Worm (Caenorhabditis elegans) whole organism, L4 larva: ENCODE results near the gene xol-1.

Source experiments
- F26F4.8 ChIP-seq: fragments of 200-800 bp; sonication (Bioruptor generic); conservative IDR thresholded peaks from 2 replicates; pipeline ENCODE4 v1.3.6; 2022; ENCODE audit warnings: missing genetic modification characterization, missing compliant biosample characterization
- T20F7.1 ChIP-seq: fragments of 200-800 bp; sonication (Bioruptor generic); optimal IDR thresholded peaks from 2 replicates; lab custom pipeline; 2018; ENCODE audit warnings: mild to moderate bottlenecking, missing genetic modification characterization, missing compliant biosample characterization
- T26A8.4 ChIP-seq: fragments of 200-800 bp; sonication (Bioruptor generic); IDR thresholded peaks from 2 replicates; pipeline ENCODE4 v1.3.6; 2022; ENCODE audit warnings: missing genetic modification characterization, missing compliant biosample characterization
- Y5F2A.4 ChIP-seq: fragments of 200-800 bp; sonication (Bioruptor generic); optimal IDR thresholded peaks from 2 replicates; lab custom pipeline; 2018; ENCODE audit warnings: mild to moderate bottlenecking, missing genetic modification characterization, missing compliant biosample characterization
- ceh-20 ChIP-seq: fragments of 200-800 bp; sonication (Bioruptor generic); IDR thresholded peaks from 2 replicates; pipeline ENCODE4 v1.3.6; 2022; ENCODE audit warnings: missing genetic modification reagents, missing genetic modification characterization, missing compliant biosample characterization
- ceh-44 ChIP-seq: fragments of 200-800 bp; sonication (Bioruptor generic); IDR thresholded peaks from 2 replicates; pipeline ENCODE4 v1.3.6; 2022; ENCODE audit warnings: missing genetic modification reagents, missing genetic modification characterization, missing compliant biosample characterization
- ctbp-1 ChIP-seq: fragments of 200-800 bp; sonication (Bioruptor generic); IDR thresholded peaks from 2 replicates; pipeline ENCODE4 v1.3.6; 2022; ENCODE audit warnings: missing genetic modification reagents, missing genetic modification characterization, missing compliant biosample characterization
- daf-16 ChIP-seq, 3 experiments: sonication (generic microtip); optimal IDR thresholded peaks; 2 replicates each; lab custom pipeline; 2016 to 2017; ENCODE audit warnings: missing genetic modification characterization in 3 of 3, missing genetic modification reagents in 3 of 3, mild to moderate bottlenecking in 2 of 3, missing compliant biosample characterization in 2 of 3, missing biosample characterization in 1 of 3, moderate library complexity in 1 of 3
- dmd-6 ChIP-seq: fragments of 200-800 bp; sonication (Bioruptor generic); IDR thresholded peaks from 2 replicates; pipeline ENCODE4 v1.3.6; 2022; ENCODE audit warnings: missing genetic modification reagents, missing genetic modification characterization, missing compliant biosample characterization
- dmd-9 ChIP-seq: fragments of 200-800 bp; sonication (Bioruptor generic); IDR thresholded peaks from 2 replicates; pipeline ENCODE4 v1.3.6; 2022; ENCODE audit warnings: missing genetic modification reagents, missing genetic modification characterization, missing compliant biosample characterization
- dpl-1 ChIP-seq: fragments of 150-350 bp; optimal IDR thresholded peaks from 2 replicates; lab custom pipeline; 2014; ENCODE audit warnings: missing biosample characterization, missing genetic modification reagents, missing genetic modification characterization
- dve-1 ChIP-seq: sonication (generic microtip); optimal IDR thresholded peaks from 2 replicates; lab custom pipeline; 2017; ENCODE audit warnings: antibody characterized with exemption, mild to moderate bottlenecking, missing genetic modification characterization, missing compliant biosample characterization; ENCODE audit not compliant: insufficient read depth
- egl-43 ChIP-seq: fragments of 200-800 bp; sonication (Bioruptor generic); IDR thresholded peaks from 2 replicates; pipeline ENCODE4 v1.3.6; 2022; ENCODE audit warnings: missing genetic modification reagents, missing genetic modification characterization, missing compliant biosample characterization
- gei-8 ChIP-seq: fragments of 200-800 bp; sonication (Bioruptor generic); optimal IDR thresholded peaks from 2 replicates; lab custom pipeline; 2018; ENCODE audit warnings: mild to moderate bottlenecking, missing genetic modification characterization, missing compliant biosample characterization
- hif-1 ChIP-seq, 2 experiments: sonication (generic microtip); optimal IDR thresholded peaks; 2 replicates each; lab custom pipeline; 2016 to 2017; ENCODE audit warnings: missing compliant biosample characterization in 2 of 2, missing genetic modification characterization in 2 of 2, missing genetic modification reagents in 2 of 2, missing genotype in 2 of 2, mild to moderate bottlenecking in 1 of 2
- hlh-11 ChIP-seq: fragments of 200-800 bp; sonication (Bioruptor generic); optimal IDR thresholded peaks from 2 replicates; lab custom pipeline; 2018; ENCODE audit warnings: mild to moderate bottlenecking, missing genetic modification characterization, missing compliant biosample characterization
- hlh-30 ChIP-seq: sonication (generic microtip); optimal IDR thresholded peaks from 2 replicates; lab custom pipeline; 2017; ENCODE audit warnings: antibody characterized with exemption, mild to moderate bottlenecking, missing genetic modification characterization, missing compliant biosample characterization; ENCODE audit not compliant: insufficient read depth
- hmg-1.1 ChIP-seq: fragments of 200-800 bp; sonication (Bioruptor generic); IDR thresholded peaks from 2 replicates; pipeline ENCODE4 v1.3.6; 2022; ENCODE audit warnings: missing genetic modification reagents, missing genetic modification characterization, missing compliant biosample characterization
- lin-1 ChIP-seq: fragments of 200-800 bp; sonication (Bioruptor generic); IDR thresholded peaks from 2 replicates; pipeline ENCODE4 v1.3.6; 2022; ENCODE audit warnings: missing genetic modification reagents, missing genetic modification characterization, missing compliant biosample characterization
- lin-13 ChIP-seq: fragments of 150-350 bp; optimal IDR thresholded peaks from 2 replicates; lab custom pipeline; 2014; ENCODE audit warnings: missing biosample characterization, missing genetic modification reagents, missing genetic modification characterization
- lin-15B ChIP-seq: fragments of 150-350 bp; sonication (generic microtip); optimal IDR thresholded peaks from 3 replicates; lab custom pipeline; 2014; ENCODE audit warnings: missing biosample characterization, missing genetic modification characterization
- lin-29 ChIP-seq: fragments of 200-800 bp; sonication (Bioruptor generic); IDR thresholded peaks from 2 replicates; pipeline ENCODE4 v1.3.6; 2022; ENCODE audit warnings: missing genetic modification reagents, missing genetic modification characterization, missing compliant biosample characterization
- lsy-2 ChIP-seq, 2 experiments: fragments of 150-350 bp in 1 of 2; sonication (generic microtip) in 1 of 2; optimal IDR thresholded peaks; 2 replicates each; lab custom pipeline; 2014 to 2017; ENCODE audit warnings: missing biosample characterization in 2 of 2, missing genetic modification characterization in 2 of 2
- madf-9 ChIP-seq: fragments of 200-800 bp; sonication (Bioruptor generic); conservative IDR thresholded peaks from 2 replicates; pipeline ENCODE4 v1.3.6; 2022; ENCODE audit warnings: missing genetic modification reagents, missing genetic modification characterization, missing compliant biosample characterization
- mdl-1 ChIP-seq, 2 experiments: fragments of 150-350 bp in 1 of 2; sonication (generic microtip) in 1 of 2; optimal IDR thresholded peaks; 2 replicates each; lab custom pipeline; 2014 to 2017; ENCODE audit warnings: missing biosample characterization in 2 of 2, missing genetic modification characterization in 2 of 2
- mep-1 ChIP-seq: fragments of 150-350 bp; sonication (generic microtip); optimal IDR thresholded peaks from 3 replicates; lab custom pipeline; 2014; ENCODE audit warnings: missing biosample characterization, missing genetic modification characterization
- mes-2 ChIP-seq: sonication (generic microtip); optimal IDR thresholded peaks from 2 replicates; lab custom pipeline; 2016; ENCODE audit warnings: missing genotype, mild to moderate bottlenecking, missing genetic modification characterization, missing compliant biosample characterization; ENCODE audit not compliant: poor library complexity, severe bottlenecking
- mxl-3 ChIP-seq: fragments of 200-800 bp; sonication (Bioruptor generic); optimal IDR thresholded peaks from 2 replicates; lab custom pipeline; 2018; ENCODE audit warnings: mild to moderate bottlenecking, missing genetic modification characterization, missing compliant biosample characterization
- nhr-10 ChIP-seq: fragments of 150-350 bp; optimal IDR thresholded peaks from 2 replicates; lab custom pipeline; 2014; ENCODE audit warnings: missing biosample characterization, missing genetic modification characterization
- nhr-102 ChIP-seq: sonication (generic microtip); optimal IDR thresholded peaks from 2 replicates; lab custom pipeline; 2016; ENCODE audit warnings: mild to moderate bottlenecking, missing genetic modification characterization, moderate library complexity, missing compliant biosample characterization
- nhr-11 ChIP-seq: fragments of 150-350 bp; optimal IDR thresholded peaks from 2 replicates; lab custom pipeline; 2014; ENCODE audit warnings: missing biosample characterization, missing genetic modification characterization
- nhr-237 ChIP-seq: sonication (generic microtip); optimal IDR thresholded peaks from 2 replicates; lab custom pipeline; 2017; ENCODE audit warnings: missing biosample characterization, missing genetic modification characterization
- nhr-25 ChIP-seq: sonication (generic microtip); optimal IDR thresholded peaks from 2 replicates; lab custom pipeline; 2017; ENCODE audit warnings: missing genetic modification characterization, mild to moderate bottlenecking, missing compliant biosample characterization, antibody characterized with exemption, moderate library complexity, borderline replicate concordance; ENCODE audit not compliant: insufficient read depth
- nhr-28 ChIP-seq: fragments of 150-350 bp; optimal IDR thresholded peaks from 2 replicates; lab custom pipeline; 2014; ENCODE audit warnings: missing biosample characterization, missing genetic modification characterization
- nhr-48 ChIP-seq: sonication (generic microtip); optimal IDR thresholded peaks from 2 replicates; lab custom pipeline; 2016; ENCODE audit warnings: mild to moderate bottlenecking, missing genetic modification characterization, missing compliant biosample characterization
- nhr-6 ChIP-seq: fragments of 150-350 bp; optimal IDR thresholded peaks from 2 replicates; lab custom pipeline; 2014; ENCODE audit warnings: missing biosample characterization, missing genetic modification characterization
- pha-4 ChIP-seq, 2 experiments: fragments of 150-350 bp in 1 of 2; fragments of 200-800 bp in 1 of 2; sonication (Bioruptor generic) in 1 of 2; IDR thresholded peaks in 1 of 2; optimal IDR thresholded peaks in 1 of 2; 2 replicates each; pipeline versions ENCODE4 v1.3.6 to Lab custom; 2014 to 2022; ENCODE audit warnings: missing genetic modification characterization in 2 of 2, missing genetic modification reagents in 2 of 2, missing biosample characterization in 1 of 2, missing compliant biosample characterization in 1 of 2
- php-3 ChIP-seq: fragments of 200-800 bp; sonication (Bioruptor generic); IDR thresholded peaks from 2 replicates; pipeline ENCODE4 v1.3.6; 2022; ENCODE audit warnings: missing genetic modification reagents, missing genetic modification characterization, missing compliant biosample characterization
- pqm-1 ChIP-seq: sonication (generic microtip); optimal IDR thresholded peaks from 2 replicates; lab custom pipeline; 2017; ENCODE audit warnings: missing biosample characterization, missing genetic modification characterization
- saeg-2 ChIP-seq: fragments of 200-800 bp; sonication (Bioruptor generic); IDR thresholded peaks from 2 replicates; pipeline ENCODE4 v1.3.6; 2022; ENCODE audit warnings: missing genetic modification reagents, missing genetic modification characterization, missing compliant biosample characterization
- snpc-4 ChIP-seq: fragments of 150-350 bp; optimal IDR thresholded peaks from 2 replicates; lab custom pipeline; 2014; ENCODE audit warnings: missing biosample characterization, missing genetic modification characterization
- tra-1 ChIP-seq: fragments of 200-800 bp; sonication (Bioruptor generic); IDR thresholded peaks from 2 replicates; pipeline ENCODE4 v1.3.6; 2022; ENCODE audit warnings: missing genetic modification reagents, missing genetic modification characterization, missing compliant biosample characterization
- unc-130 ChIP-seq: sonication (generic microtip); optimal IDR thresholded peaks from 2 replicates; lab custom pipeline; 2016; ENCODE audit warnings: missing genetic modification reagents, missing genetic modification characterization, missing compliant biosample characterization
- unc-62 ChIP-seq, 3 experiments: fragments of 150-350 bp in 1 of 3; sonication (generic microtip); optimal IDR thresholded peaks in 2 of 3; peaks in 1 of 3; 1 replicate in 1 of 3; 2 replicates in 2 of 3; lab custom pipeline; 2014 to 2017; ENCODE audit warnings: missing biosample characterization in 3 of 3, missing genetic modification characterization in 3 of 3, missing genetic modification reagents in 3 of 3, missing genotype in 1 of 3
- vab-7 ChIP-seq: fragments of 200-800 bp; sonication (Bioruptor generic); IDR thresholded peaks from 2 replicates; pipeline ENCODE4 v1.3.6; 2022; ENCODE audit warnings: missing genetic modification reagents, missing genetic modification characterization, missing compliant biosample characterization
- zfp-2 ChIP-seq: sonication (generic microtip); optimal IDR thresholded peaks from 2 replicates; lab custom pipeline; 2016; ENCODE audit warnings: mild to moderate bottlenecking, missing genetic modification characterization, missing compliant biosample characterization
- zfp-3 ChIP-seq: fragments of 200-800 bp; sonication (Bioruptor generic); conservative IDR thresholded peaks from 2 replicates; pipeline ENCODE4 v1.3.6; 2022; ENCODE audit warnings: missing genetic modification reagents, missing genetic modification characterization, missing compliant biosample characterization

The xol-1 gene

ce11 chrX:8029080-8029479 is 12.0 kb upstream of the xol-1 start, which contains the start of gene C34D10.1:
TSS of gene C34D10.1 (plus strand) at chrX:8029479.
- TF ChIP-seq php-3 (GFP tag; lab: Robert Waterston, UW), result no peak
- peak; percentile 85 for TF ChIP-seq mep-1
- 0 out of 2 replicates have a peak, but pooled peaks have one; percentile 61 for TF ChIP-seq tra-1 (GFP tag; lab: Robert Waterston, UW)
- TF ChIP-seq mdl-1 (tag; optimal IDR thresholded peaks at IDR 0.05; lab: Kevin White, UChicago), result peak in 1 of 2 experiments; percentile 73
- TF ChIP-seq nhr-48 (tag; lab: Kevin White, UChicago), result peak; percentile 26
- peak; percentile 37 for TF ChIP-seq dpl-1
- TF ChIP-seq nhr-10 (tag; lab: Kevin White, UChicago), result peak; percentile 20
- TF ChIP-seq hlh-30 (tag; lab: Kevin White, UChicago), result peak; percentile 88
- TF ChIP-seq nhr-6 (tag; lab: Kevin White, UChicago), result peak; percentile 77
- TF ChIP-seq ceh-44 (GFP tag; lab: Robert Waterston, UW), result 0 out of 2 replicates have a peak, but pooled peaks have one; percentile 42
- TF ChIP-seq mxl-3 (GFP tag; lab: Kevin White, UChicago), result peak; percentile 88
- no peak for TF ChIP-seq zfp-2
- TF ChIP-seq nhr-25, result peak; percentile 61
- no peak for TF ChIP-seq unc-130 (GFP tag; lab: Kevin White, UChicago)
- peak in 1 of 2 experiments; percentile 46 for TF ChIP-seq hif-1 (tag; optimal IDR thresholded peaks at IDR 0.05; lab: Kevin White, UChicago)
- TF ChIP-seq daf-16 (GFP tag; optimal IDR thresholded peaks at IDR 0.05; lab: Kevin White, UChicago), result no peak
- peak; percentile 56 for TF ChIP-seq daf-16 (tag; optimal IDR thresholded peaks at IDR 0.05; lab: Kevin White, UChicago)
- 0 out of 2 replicates have a peak, but pooled peaks have one; percentile 18 for TF ChIP-seq lin-29 (GFP tag; lab: Robert Waterston, UW)
- TF ChIP-seq madf-9 (GFP tag; lab: Robert Waterston, UW), result no peak
- no peak for TF ChIP-seq pqm-1 (tag; lab: Kevin White, UChicago)
- TF ChIP-seq egl-43 (GFP tag; lab: Robert Waterston, UW), result no peak
- peak; percentile 64 for TF ChIP-seq dve-1
- TF ChIP-seq lin-1 (GFP tag; lab: Robert Waterston, UW), result peak; percentile 17; the same call in 1 of the 2 replicates
- no peak for TF ChIP-seq snpc-4 (tag; lab: Kevin White, UChicago)
- TF ChIP-seq nhr-102, result peak; percentile 26
- no peak for TF ChIP-seq gei-8 (GFP tag; lab: Kevin White, UChicago)
- TF ChIP-seq mes-2, result peak; percentile 65
- TF ChIP-seq zfp-3 (GFP tag; lab: Robert Waterston, UW), result 0 out of 2 replicates have a peak, but pooled peaks have one; percentile 54
- peak; percentile 80 for TF ChIP-seq ceh-20 (GFP tag; lab: Robert Waterston, UW)
- TF ChIP-seq nhr-11 (tag; lab: Kevin White, UChicago), result peak; percentile 65
- TF ChIP-seq T20F7.1, result peak; percentile 44
- no peak for TF ChIP-seq Y5F2A.4 (GFP tag; lab: Kevin White, UChicago)
- TF ChIP-seq pha-4 (GFP tag; IDR thresholded peaks at IDR 0.05; lab: Robert Waterston, UW), result 0 out of 2 replicates have a peak, but pooled peaks have one; percentile 19
- peak; percentile 25 for TF ChIP-seq pha-4 (tag; optimal IDR thresholded peaks at IDR 0.05; lab: Kevin White, UChicago)
- TF ChIP-seq saeg-2 (GFP tag; lab: Robert Waterston, UW), result no peak
- 0 out of 2 replicates have a peak, but pooled peaks have one; percentile 42 for TF ChIP-seq T26A8.4
- peak; percentile 57 for TF ChIP-seq ctbp-1 (GFP tag; lab: Robert Waterston, UW)
- TF ChIP-seq dmd-9 (GFP tag; lab: Robert Waterston, UW), result 0 out of 2 replicates have a peak, but pooled peaks have one; percentile 11
- peak; percentile 52 for TF ChIP-seq dmd-6 (GFP tag; lab: Robert Waterston, UW)
- TF ChIP-seq vab-7 (GFP tag; lab: Robert Waterston, UW), result peak; percentile 45; the same call in 1 of the 2 replicates
- no peak for TF ChIP-seq nhr-237 (tag; lab: Kevin White, UChicago)
- peak in 1 of 2 experiments; percentile 73 for TF ChIP-seq lsy-2 (tag; optimal IDR thresholded peaks at IDR 0.05; lab: Kevin White, UChicago)
- no peak for TF ChIP-seq F26F4.8 (GFP tag; lab: Robert Waterston, UW)
- no peak for TF ChIP-seq lin-15B
- TF ChIP-seq unc-62 (GFP tag; optimal IDR thresholded peaks at IDR 0.05 in 1 of 2; lab: Kevin White, UChicago), result peak in 1 of 2 experiments; percentile 32
- TF ChIP-seq unc-62 (tag; optimal IDR thresholded peaks at IDR 0.05; lab: Kevin White, UChicago), result no peak
- TF ChIP-seq lin-13 (GFP tag; lab: Kevin White, UChicago), result peak; percentile 5
- TF ChIP-seq hlh-11 (tag; lab: Kevin White, UChicago), result peak; percentile 88
- TF ChIP-seq hmg-1.1 (GFP tag; lab: Robert Waterston, UW), result peak; percentile 78
- TF ChIP-seq nhr-28, result peak; percentile 69
